Worm (Caenorhabditis elegans) whole organism, young adult: ENCODE data around the gene T10G3.2.

Experiments used
- B0019.2 ChIP-seq: fragments of 200-800 bp; sonication (Bioruptor generic); conservative IDR thresholded peaks from 2 replicates; pipeline ENCODE4 v1.3.6; 2022; ENCODE audit warnings: missing genetic modification reagents, missing genetic modification characterization, missing compliant biosample characterization
- C06A6.2 ChIP-seq: fragments of 200-800 bp; sonication (Bioruptor generic); conservative IDR thresholded peaks from 2 replicates; pipeline ENCODE4 v1.3.6; 2022; ENCODE audit warnings: missing genetic modification characterization, missing compliant biosample characterization
- D2030.7 ChIP-seq: fragments of 200-800 bp; sonication (Bioruptor generic); IDR thresholded peaks from 2 replicates; pipeline ENCODE4 v1.3.6; 2022; ENCODE audit warnings: missing genetic modification reagents, missing genetic modification characterization, missing compliant biosample characterization
- K11D2.4 ChIP-seq: fragments of 200-800 bp; sonication (Bioruptor generic); IDR thresholded peaks from 2 replicates; pipeline ENCODE4 v1.3.6; 2022; ENCODE audit warnings: missing genetic modification reagents, missing genetic modification characterization, missing compliant biosample characterization
- Y79H2A.3 ChIP-seq: fragments of 200-800 bp; sonication (Bioruptor generic); conservative IDR thresholded peaks from 2 replicates; pipeline ENCODE4 v1.3.6; 2022; ENCODE audit warnings: missing genetic modification reagents, missing genetic modification characterization, missing compliant biosample characterization
- ZK185.1 ChIP-seq: sonication (generic microtip); optimal IDR thresholded peaks from 2 replicates; lab custom pipeline; 2016; ENCODE audit warnings: mild to moderate bottlenecking, missing genetic modification characterization, missing compliant biosample characterization; ENCODE audit not compliant: poor library complexity, severe bottlenecking
- akir-1 ChIP-seq: fragments of 200-800 bp; sonication (Bioruptor generic); optimal IDR thresholded peaks from 2 replicates; lab custom pipeline; 2018; ENCODE audit warnings: mild to moderate bottlenecking, missing genetic modification characterization, moderate library complexity, missing compliant biosample characterization
- athp-1 ChIP-seq: sonication (generic microtip); optimal IDR thresholded peaks from 2 replicates; lab custom pipeline; 2017; ENCODE audit warnings: mild to moderate bottlenecking, missing genetic modification characterization, missing compliant biosample characterization
- bed-2 ChIP-seq: fragments of 200-800 bp; sonication (Bioruptor generic); IDR thresholded peaks from 2 replicates; pipeline ENCODE4 v1.3.6; 2022; ENCODE audit warnings: missing genetic modification reagents, missing genetic modification characterization, missing compliant biosample characterization
- ceh-100 ChIP-seq: fragments of 200-800 bp; sonication (Bioruptor generic); IDR thresholded peaks from 2 replicates; pipeline ENCODE4 v1.3.6; 2022; ENCODE audit warnings: missing genetic modification reagents, missing genetic modification characterization, missing compliant biosample characterization
- ceh-91 ChIP-seq: fragments of 200-800 bp; sonication (Bioruptor generic); IDR thresholded peaks from 2 replicates; pipeline ENCODE4 v1.3.6; 2022; ENCODE audit warnings: missing genetic modification reagents, missing genetic modification characterization, missing compliant biosample characterization
- dpff-1 ChIP-seq: sonication (generic microtip); optimal IDR thresholded peaks from 2 replicates; lab custom pipeline; 2017; ENCODE audit warnings: mild to moderate bottlenecking, missing genetic modification characterization, missing compliant biosample characterization
- ekl-4 ChIP-seq: fragments of 200-800 bp; sonication (Bioruptor generic); IDR thresholded peaks from 2 replicates; pipeline ENCODE4 v1.3.6; 2022; ENCODE audit warnings: missing genetic modification reagents, missing genetic modification characterization, missing compliant biosample characterization
- fkh-3 ChIP-seq: sonication (generic microtip); optimal IDR thresholded peaks from 2 replicates; lab custom pipeline; 2016; ENCODE audit warnings: mild to moderate bottlenecking, missing genetic modification characterization, missing compliant biosample characterization
- hlh-26 ChIP-seq: fragments of 200-800 bp; sonication (Bioruptor generic); conservative IDR thresholded peaks from 2 replicates; pipeline ENCODE4 v1.3.6; 2022; ENCODE audit warnings: missing genetic modification reagents, missing genetic modification characterization, missing compliant biosample characterization
- lir-1 ChIP-seq: fragments of 200-800 bp; sonication (Bioruptor generic); conservative IDR thresholded peaks from 2 replicates; pipeline ENCODE4 v1.3.6; 2022; ENCODE audit warnings: missing genetic modification reagents, missing genetic modification characterization, missing compliant biosample characterization
- madf-3 ChIP-seq: fragments of 200-800 bp; sonication (Bioruptor generic); IDR thresholded peaks from 2 replicates; pipeline ENCODE4 v1.3.6; 2022; ENCODE audit warnings: missing genetic modification reagents, missing genetic modification characterization, missing compliant biosample characterization
- madf-8 ChIP-seq: fragments of 200-800 bp; sonication (Bioruptor generic); conservative IDR thresholded peaks from 2 replicates; pipeline ENCODE4 v1.3.6; 2022; ENCODE audit warnings: missing genetic modification reagents, missing genetic modification characterization, missing compliant biosample characterization
- mxl-1 ChIP-seq: sonication (generic microtip); optimal IDR thresholded peaks from 2 replicates; lab custom pipeline; 2016; ENCODE audit warnings: missing genetic modification characterization, missing compliant biosample characterization
- nhr-120 ChIP-seq: fragments of 200-800 bp; sonication (Bioruptor generic); IDR thresholded peaks from 2 replicates; pipeline ENCODE4 v1.3.6; 2022; ENCODE audit warnings: missing genetic modification characterization, missing compliant biosample characterization
- nhr-27 ChIP-seq: fragments of 200-800 bp; sonication (Bioruptor generic); optimal IDR thresholded peaks from 2 replicates; lab custom pipeline; 2018; ENCODE audit warnings: mild to moderate bottlenecking, missing genetic modification characterization, moderate library complexity, missing compliant biosample characterization
- nhr-80 ChIP-seq: sonication (generic microtip); optimal IDR thresholded peaks from 2 replicates; lab custom pipeline; 2016; ENCODE audit warnings: missing genetic modification characterization, missing compliant biosample characterization
- rcor-1 ChIP-seq: fragments of 200-800 bp; sonication (Bioruptor generic); IDR thresholded peaks from 2 replicates; pipeline ENCODE4 v1.3.6; 2022; ENCODE audit warnings: missing genetic modification reagents, missing genetic modification characterization, missing compliant biosample characterization
- repo-1 ChIP-seq: sonication (generic microtip); optimal IDR thresholded peaks from 2 replicates; lab custom pipeline; 2017; ENCODE audit warnings: mild to moderate bottlenecking, missing genetic modification characterization, missing compliant biosample characterization
- rpc-1 ChIP-seq, 2 experiments: fragments of 150-350 bp in 1 of 2; sonication (generic microtip) in 1 of 2; optimal IDR thresholded peaks; 2 replicates each; lab custom pipeline; 2014 to 2018; ENCODE audit warnings: missing biosample characterization in 1 of 2, missing genetic modification characterization in 1 of 2, missing genetic modification reagents in 1 of 2, missing genotype in 1 of 2
- sdz-38 ChIP-seq: sonication (generic microtip); optimal IDR thresholded peaks from 2 replicates; lab custom pipeline; 2016; ENCODE audit warnings: missing genotype, missing genetic modification characterization, missing compliant biosample characterization
- snpc-1.1 ChIP-seq: sonication (generic microtip); optimal IDR thresholded peaks from 2 replicates; lab custom pipeline; 2017; ENCODE audit warnings: missing genetic modification characterization, mild to moderate bottlenecking, missing compliant biosample characterization, antibody characterized with exemption, moderate library complexity, missing genotype, missing genetic modification reagents; ENCODE audit not compliant: insufficient read depth
- tbx-9 ChIP-seq: sonication (generic microtip); optimal IDR thresholded peaks from 2 replicates; lab custom pipeline; 2016; ENCODE audit warnings: borderline replicate concordance, missing genetic modification characterization, inconsistent platforms, missing compliant biosample characterization
- tlf-1 ChIP-seq: fragments of 200-800 bp; sonication (Bioruptor generic); optimal IDR thresholded peaks from 2 replicates; lab custom pipeline; 2018; ENCODE audit warnings: mild to moderate bottlenecking, missing genetic modification characterization, missing compliant biosample characterization
- unc-130 ChIP-seq: sonication (generic microtip); optimal IDR thresholded peaks from 2 replicates; lab custom pipeline; 2016; ENCODE audit warnings: missing genetic modification reagents, missing genetic modification characterization, missing compliant biosample characterization
- xnd-1 ChIP-seq: sonication (generic microtip); optimal IDR thresholded peaks from 2 replicates; lab custom pipeline; 2016; ENCODE audit warnings: missing genotype, missing genetic modification reagents, missing genetic modification characterization, missing compliant biosample characterization
- ztf-18 ChIP-seq: sonication (generic microtip); optimal IDR thresholded peaks from 2 replicates; lab custom pipeline; 2016; ENCODE audit warnings: missing genotype, mild to moderate bottlenecking, missing genetic modification characterization, missing compliant biosample characterization
- ztf-22 ChIP-seq: fragments of 200-800 bp; sonication (Bioruptor generic); optimal IDR thresholded peaks from 2 replicates; lab custom pipeline; 2018; ENCODE audit warnings: mild to moderate bottlenecking, missing genetic modification characterization, moderate library complexity, missing compliant biosample characterization
- ztf-26 ChIP-seq: sonication (generic microtip); optimal IDR thresholded peaks from 2 replicates; lab custom pipeline; 2017; ENCODE audit warnings: missing genetic modification characterization, missing compliant biosample characterization
- ztf-28 ChIP-seq: fragments of 200-800 bp; sonication (Bioruptor generic); IDR thresholded peaks from 2 replicates; pipeline ENCODE4 v1.3.6; 2022; ENCODE audit warnings: missing genetic modification reagents, missing genetic modification characterization, missing compliant biosample characterization

The T10G3.2 gene

DNA sequence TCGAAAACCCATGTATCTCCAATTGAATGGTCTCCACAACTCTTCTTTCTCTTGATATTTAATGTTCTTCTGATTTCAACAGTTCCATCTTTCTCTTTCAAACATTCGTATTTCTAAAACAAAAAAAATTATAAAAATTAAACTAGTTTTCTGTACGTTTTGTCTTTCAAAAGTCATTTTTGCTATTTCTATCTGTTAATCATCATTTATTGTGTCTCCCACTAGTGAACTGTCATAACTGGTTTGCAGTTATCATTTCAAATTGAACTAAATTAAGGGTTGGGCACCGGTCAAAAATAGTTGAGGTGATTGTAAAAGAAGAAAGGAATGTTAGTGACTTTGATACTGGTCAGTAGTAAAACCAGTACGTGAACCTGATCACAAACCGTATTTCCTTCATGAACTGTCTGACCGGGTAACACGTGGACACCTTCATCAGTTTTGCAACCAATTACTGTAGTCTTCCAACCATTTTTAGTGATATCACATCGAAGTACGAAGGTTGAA, 8.7 kb upstream of the T10G3.2 start (continued):
- TF ChIP-seq repo-1 (tag; lab: Kevin White, UChicago), result no peak

DNA sequence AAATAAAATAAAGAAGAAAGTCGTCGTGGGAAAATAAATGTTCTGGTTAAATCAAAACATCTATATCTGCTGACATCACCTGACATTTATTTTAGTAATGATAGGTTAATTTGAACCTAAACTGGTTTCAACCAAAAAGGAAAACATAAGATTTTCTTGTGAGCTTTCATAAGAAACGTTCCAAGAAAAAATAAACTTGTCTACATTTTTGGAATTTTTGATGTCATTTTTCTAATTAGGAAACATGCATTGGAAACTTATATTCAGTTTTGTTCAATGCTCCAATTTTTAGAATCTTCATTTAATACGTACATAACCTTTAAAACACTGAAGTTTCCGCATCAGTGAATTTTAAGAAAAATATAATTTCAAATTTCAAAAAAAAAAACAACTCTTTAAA, 6.1 kb upstream of the T10G3.2 start:
- TF ChIP-seq nhr-120 (GFP tag; lab: Robert Waterston, UW) (no peak), ztf-26 (no peak), ceh-91 (GFP tag; lab: Robert Waterston, UW) (no peak), fkh-3 (no peak), snpc-1.1 (tag; lab: Kevin White, UChicago) (no peak), nhr-27 (tag; lab: Kevin White, UChicago) (no peak), lir-1 (GFP tag; lab: Robert Waterston, UW) (no peak), nhr-80 (tag; lab: Kevin White, UChicago) (no peak), xnd-1 (tag; lab: Kevin White, UChicago) (no peak), B0019.2 (GFP tag; lab: Robert Waterston, UW) (no peak)

DNA sequence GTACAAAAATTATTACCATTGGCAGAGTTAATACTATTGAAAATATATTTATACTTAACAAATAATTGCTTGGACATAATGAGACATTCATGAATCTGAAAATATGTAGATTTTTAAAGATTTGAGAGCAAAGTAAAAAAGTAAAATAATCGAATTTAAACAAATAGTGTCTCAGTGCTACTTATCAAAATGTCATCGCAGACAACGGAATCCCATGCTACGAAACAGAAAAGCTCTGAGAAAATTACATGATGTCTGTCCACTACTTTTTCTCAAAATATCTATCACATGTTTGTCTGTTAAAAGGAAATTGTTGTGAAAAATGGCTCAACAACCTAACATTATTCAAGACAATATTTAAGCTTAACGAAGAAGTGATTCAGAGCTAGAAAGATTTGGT, 4.7 kb upstream of the T10G3.2 start, which contains the start of gene T10G3.4:
Gene T10G3.4 (minus strand): TSS at position 101 of the 400 bp plus-strand sequence.
- TF ChIP-seq Y79H2A.3 (no peak), madf-3 (no peak), ekl-4 (GFP tag; lab: Robert Waterston, UW) (no peak), D2030.7 (no peak), tlf-1 (GFP tag; lab: Kevin White, UChicago) (no peak)

DNA sequence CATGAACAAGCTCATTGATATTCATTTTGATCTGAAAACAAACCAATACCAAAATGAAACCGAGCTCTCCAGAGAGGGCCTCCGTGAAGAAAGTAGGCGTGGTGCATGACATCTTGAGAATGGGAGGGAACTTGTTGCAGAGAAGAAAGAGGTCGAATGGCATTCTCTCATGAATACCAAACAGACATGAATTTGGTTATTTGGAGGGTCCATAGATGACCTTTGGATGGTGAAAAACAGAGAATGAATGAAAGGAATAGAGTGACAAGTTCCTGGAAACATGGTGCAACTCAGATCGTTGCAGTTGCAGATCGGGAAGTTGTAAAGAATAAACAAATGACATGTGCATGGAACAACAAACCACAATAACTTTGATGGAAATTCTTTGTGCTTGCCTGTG, 3.3 kb downstream of the T10G3.2 start, which contains the start of gene T10G3.8:
Gene T10G3.8 (minus strand): TSS at position 101 of the 400 bp plus-strand sequence.
- TF ChIP-seq C06A6.2 (GFP tag; lab: Robert Waterston, UW), result no peak
- no peak for TF ChIP-seq Y79H2A.3
- TF ChIP-seq hlh-26 (GFP tag; lab: Robert Waterston, UW), result no peak
- TF ChIP-seq K11D2.4, result no peak
- TF ChIP-seq athp-1 (tag; lab: Kevin White, UChicago), result no peak
- TF ChIP-seq ztf-18 (tag; lab: Kevin White, UChicago), result no peak
- no peak for TF ChIP-seq ztf-22 (GFP tag; lab: Kevin White, UChicago)

DNA sequence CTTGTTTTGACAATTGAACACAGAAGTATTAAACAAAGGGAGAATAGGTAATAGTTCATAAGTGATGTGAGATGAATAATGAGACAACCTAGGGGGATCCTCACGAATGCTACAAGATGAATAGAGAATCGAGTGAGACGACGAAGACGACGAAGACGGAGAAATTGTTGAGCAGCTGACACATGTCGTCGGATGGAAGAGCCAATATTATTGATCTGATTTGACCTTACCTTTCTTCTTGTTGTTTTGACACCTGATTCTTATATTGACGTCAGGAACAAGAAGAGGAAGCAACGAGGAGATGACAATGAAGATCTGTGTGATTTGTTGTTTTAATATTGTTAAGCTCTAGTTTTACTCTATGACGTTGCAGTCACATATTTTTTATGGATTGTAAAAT, 6.2 kb downstream of the T10G3.2 start, which contains the start of gene T10G3.1:
Gene T10G3.1 (minus strand): TSS at position 213 of the 400 bp plus-strand sequence.
- TF ChIP-seq rcor-1 (GFP tag; lab: Robert Waterston, UW) (no peak), xnd-1 (tag; lab: Kevin White, UChicago) (no peak), unc-130 (GFP tag; lab: Kevin White, UChicago) (no peak), C06A6.2 (GFP tag; lab: Robert Waterston, UW) (no peak), ceh-100 (GFP tag; lab: Robert Waterston, UW) (no peak), ztf-26 (no peak), bed-2 (GFP tag; lab: Robert Waterston, UW) (no peak), akir-1 (GFP tag; lab: Kevin White, UChicago) (no peak), ztf-22 (GFP tag; lab: Kevin White, UChicago) (no peak)

DNA sequence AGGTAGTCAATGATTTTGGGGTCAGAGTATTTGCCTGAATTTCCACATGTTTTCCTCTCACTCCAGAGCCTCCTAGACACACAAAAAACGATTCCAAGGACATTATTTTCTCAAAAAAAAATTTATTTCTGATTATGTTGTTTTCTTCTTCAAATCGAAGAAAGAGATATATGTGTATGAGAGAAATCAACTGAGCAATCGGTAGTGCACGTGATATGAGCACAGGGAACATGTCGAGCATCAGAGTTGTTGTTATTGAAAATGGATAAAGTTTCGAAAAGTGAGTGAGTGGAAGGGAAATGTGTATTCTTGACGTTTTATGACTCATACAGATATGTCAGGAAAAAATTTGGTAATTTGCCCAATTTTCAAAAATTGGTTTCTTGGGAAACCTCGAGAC, 7.6 kb downstream of the T10G3.2 start:
- TF ChIP-seq ztf-28 (GFP tag; lab: Robert Waterston, UW) (no peak), unc-130 (GFP tag; lab: Kevin White, UChicago) (no peak), ZK185.1 (tag; lab: Kevin White, UChicago) (no peak), rpc-1 (optimal IDR thresholded peaks at IDR 0.05; lab: Kevin White, UChicago) (no peak), rpc-1 (tag; optimal IDR thresholded peaks at IDR 0.05; lab: Kevin White, UChicago) (no peak), mxl-1 (tag; lab: Kevin White, UChicago) (no peak), snpc-1.1 (tag; lab: Kevin White, UChicago) (no peak), madf-8 (GFP tag; lab: Robert Waterston, UW) (no peak), tbx-9 (tag; lab: Kevin White, UChicago) (no peak), sdz-38 (tag; lab: Kevin White, UChicago) (no peak), dpff-1 (tag; lab: Kevin White, UChicago) (no peak)
